Fruit fly (Drosophila melanogaster): Measurements from ENCODE around the gene CG1523.

CG1523 gene

dm6 chr3R:28847547-28848316 lies 28.3 kb upstream of the CG1523 start (continued):
- TF ChIP-seq aop (GFP tag; IDR thresholded peaks at IDR 0.05) (no peak), Scr (GFP tag; IDR thresholded peaks at IDR 0.05; ENCODE audit: partially characterized antibody) (no peak), B-H1 (GFP tag; IDR thresholded peaks at IDR 0.05) (no peak), Fer1 (GFP tag; optimal IDR thresholded peaks at IDR 0.05) (no peak), CG12236 (GFP tag; optimal IDR thresholded peaks at IDR 0.05) (no peak), YL-1 (GFP tag; optimal IDR thresholded peaks at IDR 0.05) (no peak), Spps (tag; optimal IDR thresholded peaks at IDR 0.05) (no peak), CG7372 (GFP tag; IDR thresholded peaks at IDR 0.05) (no peak), CG17802 (tag; optimal IDR thresholded peaks at IDR 0.05) (no peak), lilli (GFP tag; optimal IDR thresholded peaks at IDR 0.05) (no peak), az2 (GFP tag; optimal IDR thresholded peaks at IDR 0.05) (peak; percentile 15), Lhr (GFP tag; optimal IDR thresholded peaks at IDR 0.05) (no peak), CG6254 (GFP tag; optimal IDR thresholded peaks at IDR 0.05) (no peak), HLH3B (GFP tag; IDR thresholded peaks at IDR 0.05) (no peak), BtbVII (GFP tag; optimal IDR thresholded peaks at IDR 0.05) (no peak), Med (GFP tag) (no peak), gsb (GFP tag; IDR thresholded peaks at IDR 0.05) (no peak), vvl (GFP tag; IDR thresholded peaks at IDR 0.05) (no peak), CG15011 (GFP tag; optimal IDR thresholded peaks at IDR 0.05) (no peak), shn (GFP tag; optimal IDR thresholded peaks at IDR 0.05) (no peak), pum (GFP tag; optimal IDR thresholded peaks at IDR 0.05) (no peak), CG10274 (GFP tag; optimal IDR thresholded peaks at IDR 0.05) (no peak), nom (GFP tag; optimal IDR thresholded peaks at IDR 0.05) (peak; percentile 3), NFAT (GFP tag; IDR thresholded peaks at IDR 0.05) (no peak), CG4360 (GFP tag; IDR thresholded peaks at IDR 0.05) (no peak), hb (GFP tag; IDR thresholded peaks at IDR 0.05; ENCODE audit: partially characterized antibody) (no peak), CG16779 (GFP tag; IDR thresholded peaks at IDR 0.05) (no peak), org-1 (GFP tag; optimal IDR thresholded peaks at IDR 0.05) (no peak), slbo (GFP tag; IDR thresholded peaks at IDR 0.05) (no peak), CG6272 (GFP tag; IDR thresholded peaks at IDR 0.05) (no peak), CG15269 (tag; optimal IDR thresholded peaks at IDR 0.05) (no peak), amos (GFP tag; IDR thresholded peaks at IDR 0.05; ENCODE audit: partially characterized antibody) (no peak)

DNA sequence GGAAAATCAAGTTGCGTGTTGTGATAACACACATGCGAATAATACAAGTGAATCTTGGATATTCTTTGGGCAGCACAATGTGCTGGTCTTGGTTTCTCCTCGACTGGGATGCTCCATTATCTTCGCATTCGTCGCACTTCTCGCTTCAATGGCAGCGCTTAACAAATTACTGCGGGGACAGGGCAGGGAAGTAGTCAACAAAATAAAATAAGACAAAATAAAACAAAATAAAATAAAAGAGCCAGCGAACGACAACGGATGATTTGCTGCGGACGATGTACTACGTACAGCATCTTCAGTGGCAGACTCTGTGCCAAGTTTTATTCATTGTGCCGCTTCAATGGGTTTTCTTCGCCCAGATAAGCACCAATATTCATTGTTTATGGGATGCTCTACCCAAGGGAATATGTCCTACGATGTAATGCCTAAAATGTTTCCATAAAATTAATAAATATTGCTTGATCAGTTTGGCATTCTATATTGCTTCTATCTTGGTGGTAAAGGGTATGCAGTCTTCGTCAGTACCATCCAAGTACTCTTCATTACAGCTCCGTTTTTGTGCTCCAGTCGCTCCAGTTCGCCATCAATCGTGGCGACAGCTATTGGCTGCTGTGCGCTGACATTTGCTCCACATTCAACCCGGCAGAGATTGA lies 27.5 kb upstream of the CG1523 start:
- TF ChIP-seq nom (GFP tag; optimal IDR thresholded peaks at IDR 0.05) (peak; percentile 91), cad (GFP tag; optimal IDR thresholded peaks at IDR 0.05) (no peak), CoRest (tag; optimal IDR thresholded peaks at IDR 0.05) (no peak), CG16815 (GFP tag; optimal IDR thresholded peaks at IDR 0.05) (no peak), cato (GFP tag; optimal IDR thresholded peaks at IDR 0.05; ENCODE audit: borderline replicate concordance) (no peak), Med (GFP tag) (peak; percentile 13), Nf-YB (GFP tag; optimal IDR thresholded peaks at IDR 0.05) (no peak), crol (GFP tag; IDR thresholded peaks at IDR 0.05) (0 out of 2 replicates have a peak, but pooled peaks have one; percentile 23), CG1603 (tag; optimal IDR thresholded peaks at IDR 0.05) (peak; percentile 4), D19A (tag; optimal IDR thresholded peaks at IDR 0.05) (peak; percentile 90), Doc2 (GFP tag; IDR thresholded peaks at IDR 0.05) (no peak), CG18764 (GFP tag; optimal IDR thresholded peaks at IDR 0.05) (no peak), crp (GFP tag; optimal IDR thresholded peaks at IDR 0.05) (no peak), ken (GFP tag; IDR thresholded peaks at IDR 0.05) (no peak), CG2199 (GFP tag; IDR thresholded peaks at IDR 0.05) (0 out of 3 replicates have a peak, but pooled peaks have one; percentile 25), gem (tag; optimal IDR thresholded peaks at IDR 0.05) (peak; percentile 11), CG11247 (GFP tag; IDR thresholded peaks at IDR 0.05) (no peak), CG1647 (GFP tag; optimal IDR thresholded peaks at IDR 0.05) (no peak), Drgx (GFP tag; IDR thresholded peaks at IDR 0.05) (0 out of 2 replicates have a peak, but pooled peaks have one; percentile 42), HLH3B (GFP tag; IDR thresholded peaks at IDR 0.05) (0 out of 2 replicates have a peak, but pooled peaks have one; percentile 11), CG18011 (GFP tag; optimal IDR thresholded peaks at IDR 0.05) (no peak)
